Fruit fly (Drosophila melanogaster) whole organism, embryonic: ENCODE results near the gene CG9760.

Source experiments
- ATbp ChIP-seq: fragments of 200-800 bp; sonication (Bioruptor generic); optimal IDR thresholded peaks from 2 replicates; lab custom pipeline; 2017; ENCODE audit warnings: missing biosample characterization, mild to moderate bottlenecking, missing genetic modification characterization, missing genetic modification reagents
- Abd-B ChIP-seq: fragments of 200-800 bp; sonication (Bioruptor generic); optimal IDR thresholded peaks from 2 replicates; lab custom pipeline; 2018; ENCODE audit warnings: missing biosample characterization, mild to moderate bottlenecking, missing genetic modification characterization, moderate library complexity
- Ada2b ChIP-seq: fragments of 200-800 bp; sonication (Bioruptor generic); IDR thresholded peaks from 2 replicates; pipeline ENCODE4 v1.3.6; 2022; ENCODE audit warnings: missing biosample characterization, missing genetic modification characterization
- Awh ChIP-seq: fragments of 200-800 bp; sonication (Bioruptor generic); IDR thresholded peaks from 2 replicates; pipeline ENCODE4, ENCODE4 v1.3.6; 2022; ENCODE audit warnings: missing biosample characterization, missing genetic modification characterization
- CG12219 ChIP-seq: fragments of 200-800 bp; sonication (Bioruptor generic); optimal IDR thresholded peaks from 3 replicates; lab custom pipeline; 2018; ENCODE audit warnings: missing biosample characterization, mild to moderate bottlenecking, missing genetic modification characterization
- CG12236 ChIP-seq: fragments of 200-800 bp; sonication (Bioruptor generic); optimal IDR thresholded peaks from 2 replicates; lab custom pipeline; 2016; ENCODE audit warnings: missing biosample characterization, missing genetic modification characterization
- CG12744 ChIP-seq: fragments of 200-800 bp; sonication (Bioruptor generic); optimal IDR thresholded peaks from 2 replicates; lab custom pipeline; 2016; ENCODE audit warnings: missing biosample characterization, missing genetic modification characterization
- CG13287 ChIP-seq: fragments of 200-800 bp; sonication (Bioruptor generic); IDR thresholded peaks from 2 replicates; pipeline ENCODE4 v1.3.6; 2022; ENCODE audit warnings: missing biosample characterization, missing genetic modification characterization; ENCODE audit not compliant: partially characterized antibody
- CG13296 ChIP-seq: fragments of 200-800 bp; sonication (Bioruptor generic); optimal IDR thresholded peaks from 3 replicates; lab custom pipeline; 2018; ENCODE audit warnings: missing biosample characterization, mild to moderate bottlenecking, missing genetic modification characterization
- CG15011 ChIP-seq: fragments of 200-800 bp; sonication (Bioruptor generic); optimal IDR thresholded peaks from 3 replicates; lab custom pipeline; 2018; ENCODE audit warnings: missing biosample characterization, mild to moderate bottlenecking, missing genetic modification characterization
- CG2875 ChIP-seq: fragments of 200-800 bp; sonication (Bioruptor generic); optimal IDR thresholded peaks from 2 replicates; lab custom pipeline; 2017; ENCODE audit warnings: missing biosample characterization, mild to moderate bottlenecking, missing genetic modification characterization, missing genetic modification reagents
- CG30431 ChIP-seq: fragments of 200-800 bp; sonication (Bioruptor generic); optimal IDR thresholded peaks from 2 replicates; lab custom pipeline; 2017; ENCODE audit warnings: missing biosample characterization, missing genetic modification characterization
- CG3163 ChIP-seq: fragments of 200-800 bp; sonication (Bioruptor generic); optimal IDR thresholded peaks from 3 replicates; lab custom pipeline; 2016; ENCODE audit warnings: missing biosample characterization, missing genetic modification characterization
- CG32532 ChIP-seq: fragments of 200-800 bp; sonication (Bioruptor generic); IDR thresholded peaks from 2 replicates; pipeline ENCODE4 v1.3.6; 2022; ENCODE audit warnings: missing biosample characterization, missing genetic modification characterization
- CG43689 ChIP-seq: fragments of 200-800 bp; sonication (Bioruptor generic); IDR thresholded peaks from 2 replicates; pipeline ENCODE4 v1.3.6; 2022; ENCODE audit warnings: missing biosample characterization, missing genetic modification characterization
- CG4617 ChIP-seq: fragments of 200-800 bp; sonication (Bioruptor generic); optimal IDR thresholded peaks from 3 replicates; lab custom pipeline; 2016; ENCODE audit warnings: missing biosample characterization, missing genetic modification characterization, borderline replicate concordance
- CG4820 ChIP-seq: fragments of 200-800 bp; sonication (Bioruptor generic); optimal IDR thresholded peaks from 3 replicates; lab custom pipeline; 2016; ENCODE audit warnings: missing biosample characterization, missing genetic modification characterization
- CG6175 ChIP-seq: fragments of 200-800 bp; sonication (Bioruptor generic); IDR thresholded peaks from 3 replicates; pipeline ENCODE4 v1.3.6; 2022; ENCODE audit warnings: missing biosample characterization, missing genetic modification characterization
- CG6813 ChIP-seq: fragments of 200-800 bp; sonication (Bioruptor generic); optimal IDR thresholded peaks from 2 replicates; lab custom pipeline; 2017; ENCODE audit warnings: missing biosample characterization, missing genetic modification characterization, mild to moderate bottlenecking, moderate library complexity, missing genetic modification reagents
- CG7556 ChIP-seq: fragments of 200-800 bp; sonication (Bioruptor generic); optimal IDR thresholded peaks from 2 replicates; lab custom pipeline; 2017; ENCODE audit warnings: missing biosample characterization, mild to moderate bottlenecking, missing genetic modification characterization
- CG7786 ChIP-seq: fragments of 200-800 bp; sonication (Bioruptor generic); optimal IDR thresholded peaks from 2 replicates; lab custom pipeline; 2016; ENCODE audit warnings: missing biosample characterization, missing genetic modification characterization
- CG8359 ChIP-seq: fragments of 200-800 bp; sonication (Bioruptor generic); optimal IDR thresholded peaks from 2 replicates; lab custom pipeline; 2017; ENCODE audit warnings: missing biosample characterization, mild to moderate bottlenecking, missing genetic modification characterization, borderline replicate concordance
- CG8478 ChIP-seq: fragments of >200 bp; optimal IDR thresholded peaks from 2 replicates; lab custom pipeline; 2018
- CG9727 ChIP-seq: fragments of 200-800 bp; sonication (Bioruptor generic); optimal IDR thresholded peaks from 3 replicates; lab custom pipeline; 2017; ENCODE audit warnings: missing biosample characterization, mild to moderate bottlenecking, missing genetic modification characterization
- CTCF ChIP-seq: fragments of 200-800 bp; sonication (Bioruptor generic); optimal IDR thresholded peaks from 2 replicates; lab custom pipeline; 2017; ENCODE audit warnings: missing biosample characterization, mild to moderate bottlenecking, missing genetic modification characterization, moderate library complexity
- CoRest ChIP-seq: fragments of 200-800 bp; sonication (Bioruptor generic); optimal IDR thresholded peaks from 3 replicates; lab custom pipeline; 2018; ENCODE audit warnings: missing biosample characterization, mild to moderate bottlenecking, missing genetic modification characterization, moderate library complexity
- Dip2 ChIP-seq: fragments of 200-800 bp; sonication (Bioruptor generic); IDR thresholded peaks from 2 replicates; pipeline ENCODE4 v1.3.6; 2022; ENCODE audit warnings: missing biosample characterization, missing genetic modification characterization
- Gsc ChIP-seq: fragments of 200-800 bp; sonication (Bioruptor generic); IDR thresholded peaks from 2 replicates; pipeline ENCODE4 v1.3.6; 2022; ENCODE audit warnings: missing biosample characterization, missing genetic modification characterization
- Gug ChIP-seq: fragments of 200-800 bp; sonication (Bioruptor generic); IDR thresholded peaks from 4 replicates; pipeline ENCODE4 v1.3.6; 2022; ENCODE audit warnings: missing biosample characterization, missing genetic modification characterization
- HLHmδ ChIP-seq: fragments of 200-800 bp; sonication (Bioruptor generic); optimal IDR thresholded peaks from 2 replicates; lab custom pipeline; 2018; ENCODE audit warnings: missing biosample characterization, mild to moderate bottlenecking, missing genetic modification characterization, moderate library complexity
- Lhr ChIP-seq: fragments of 200-800 bp; sonication (Bioruptor generic); optimal IDR thresholded peaks from 3 replicates; lab custom pipeline; 2017; ENCODE audit warnings: mild to moderate bottlenecking, missing biosample characterization, missing genetic modification reagents, missing genetic modification characterization
- NC2β ChIP-seq: fragments of 200-800 bp; sonication (Bioruptor generic); optimal IDR thresholded peaks from 2 replicates; lab custom pipeline; 2016; ENCODE audit warnings: missing biosample characterization, missing genetic modification characterization
- Poxn ChIP-seq: fragments of 200-800 bp; sonication (Bioruptor generic); IDR thresholded peaks from 2 replicates; pipeline ENCODE4 v1.3.6; 2022; ENCODE audit warnings: missing biosample characterization, missing genetic modification characterization
- Taf1 ChIP-seq: fragments of 200-800 bp; sonication (Bioruptor generic); IDR thresholded peaks from 2 replicates; pipeline ENCODE4 v1.3.6; 2022; ENCODE audit warnings: missing biosample characterization, missing genetic modification characterization
- Trl ChIP-seq, 3 experiments: fragments of >200 bp in 2 of 3; fragments of 200-800 bp in 1 of 3; sonication (Bioruptor generic) in 1 of 3; optimal IDR thresholded peaks; 2 replicates in 1 of 3; 3 replicates in 2 of 3; lab custom pipeline; 2016 to 2017; ENCODE audit warnings: missing biosample characterization in 1 of 3, missing genetic modification characterization in 1 of 3
- Xbp1 ChIP-seq: fragments of 200-800 bp; sonication (Bioruptor generic); optimal IDR thresholded peaks from 3 replicates; lab custom pipeline; 2016; ENCODE audit warnings: missing biosample characterization, mild to moderate bottlenecking, missing genetic modification characterization
- chif ChIP-seq, 2 experiments: fragments of 200-800 bp; sonication (Bioruptor generic); optimal IDR thresholded peaks; 3 replicates each; lab custom pipeline; 2016; ENCODE audit warnings: missing biosample characterization in 2 of 2, missing genetic modification characterization in 2 of 2
- chn ChIP-seq: fragments of 200-800 bp; sonication (Bioruptor generic); optimal IDR thresholded peaks from 2 replicates; lab custom pipeline; 2016; ENCODE audit warnings: missing biosample characterization, missing genetic modification characterization
- cwo ChIP-seq: fragments of 200-800 bp; sonication (Bioruptor generic); optimal IDR thresholded peaks from 3 replicates; lab custom pipeline; 2017; ENCODE audit warnings: missing biosample characterization, missing genetic modification characterization, mild to moderate bottlenecking, moderate library complexity, missing genetic modification reagents
- ewg ChIP-seq: fragments of 200-800 bp; sonication (Bioruptor generic); optimal IDR thresholded peaks from 3 replicates; lab custom pipeline; 2017; ENCODE audit warnings: mild to moderate bottlenecking, missing biosample characterization, missing genetic modification reagents, missing genetic modification characterization
- fd64A ChIP-seq: fragments of 200-800 bp; sonication (Bioruptor generic); optimal IDR thresholded peaks from 3 replicates; lab custom pipeline; 2018; ENCODE audit warnings: missing biosample characterization, mild to moderate bottlenecking, missing genetic modification characterization
- gem ChIP-seq: fragments of 200-800 bp; sonication (Bioruptor generic); optimal IDR thresholded peaks from 2 replicates; lab custom pipeline; 2019; ENCODE audit warnings: missing biosample characterization, mild to moderate bottlenecking, missing genetic modification characterization, moderate library complexity
- gfzf ChIP-seq: fragments of 200-800 bp; sonication (Bioruptor generic); optimal IDR thresholded peaks from 2 replicates; lab custom pipeline; 2016; ENCODE audit warnings: missing biosample characterization, mild to moderate bottlenecking, missing genetic modification characterization, moderate library complexity
- grn ChIP-seq: fragments of 200-800 bp; sonication (Bioruptor generic); optimal IDR thresholded peaks from 3 replicates; lab custom pipeline; 2017; ENCODE audit warnings: missing biosample characterization, missing genetic modification characterization
- kay ChIP-seq: fragments of 200-800 bp; sonication (Bioruptor generic); optimal IDR thresholded peaks from 2 replicates; lab custom pipeline; 2016; ENCODE audit warnings: missing biosample characterization, missing genetic modification characterization
- lab ChIP-seq: fragments of 200-800 bp; sonication (Bioruptor generic); optimal IDR thresholded peaks from 3 replicates; lab custom pipeline; 2017; ENCODE audit warnings: missing biosample characterization, missing genetic modification characterization, mild to moderate bottlenecking, moderate library complexity, missing genetic modification reagents
- lilli ChIP-seq: fragments of 200-800 bp; sonication (Bioruptor generic); optimal IDR thresholded peaks from 3 replicates; lab custom pipeline; 2016; ENCODE audit warnings: missing biosample characterization, missing genetic modification characterization
- maf-S ChIP-seq: fragments of 200-800 bp; sonication (Bioruptor generic); optimal IDR thresholded peaks from 2 replicates; lab custom pipeline; 2016; ENCODE audit warnings: missing biosample characterization, missing genetic modification characterization
- slbo ChIP-seq: fragments of 200-800 bp; sonication (Bioruptor generic); IDR thresholded peaks from 2 replicates; pipeline ENCODE4 v1.3.6; 2022; ENCODE audit warnings: missing biosample characterization, missing genetic modification characterization
- ttk ChIP-seq: fragments of 200-800 bp; sonication (Bioruptor generic); IDR thresholded peaks from 2 replicates; pipeline ENCODE4 v2.1.2; 2022; ENCODE audit warnings: missing biosample characterization, missing genetic modification characterization
- zf30C ChIP-seq: fragments of 200-800 bp; sonication (Bioruptor generic); optimal IDR thresholded peaks from 3 replicates; lab custom pipeline; 2018; ENCODE audit warnings: missing biosample characterization, mild to moderate bottlenecking, missing genetic modification characterization

CG9760 gene

DNA sequence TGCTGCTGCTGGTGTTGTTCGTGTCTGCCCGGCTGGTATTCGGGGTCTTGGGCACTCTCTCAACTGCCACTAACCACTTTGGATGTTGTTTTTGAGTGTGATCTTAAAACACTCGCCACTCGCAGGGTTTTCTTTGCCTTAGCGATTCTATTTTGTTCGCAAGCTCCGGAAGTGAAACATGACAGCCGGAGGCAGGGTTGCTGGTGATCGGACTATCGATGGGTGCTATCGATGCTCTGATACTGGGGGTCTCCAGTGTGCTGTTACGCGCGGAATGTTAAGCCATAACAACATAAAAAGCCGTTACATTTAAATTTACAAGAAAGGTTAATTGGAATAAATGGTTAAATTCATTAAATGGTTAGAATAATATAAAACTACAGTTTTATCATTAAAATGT is 38.6 kb downstream of the CG9760 start, which contains the start of gene yps (continued):
- no peak for TF ChIP-seq Gsc (GFP tag; lab: Robert Waterston, UW)
- peak; percentile 94 for TF ChIP-seq CG12219 (GFP tag; lab: Kevin White, UChicago)
- peak; percentile 76 for TF ChIP-seq gem (tag; lab: Kevin White, UChicago)
- TF ChIP-seq kay (GFP tag; lab: Kevin White, UChicago), result peak; percentile 71
- TF ChIP-seq CG15011, result peak; percentile 94
- TF ChIP-seq Gug (GFP tag; lab: Robert Waterston, UW), result peak; percentile 52; the same call in 2 of the 4 replicates
- TF ChIP-seq CG32532 (GFP tag; lab: Robert Waterston, UW), result peak; percentile 93
- peak; percentile 67 for TF ChIP-seq CG4820
- TF ChIP-seq cwo (GFP tag; lab: Kevin White, UChicago), result peak; percentile 82
- peak; percentile 68 for TF ChIP-seq CTCF
- peak; percentile 83 for TF ChIP-seq CG8359 (GFP tag; lab: Kevin White, UChicago)
- peak; percentile 96 for TF ChIP-seq ATbp (GFP tag; lab: Kevin White, UChicago)
- TF ChIP-seq CG7556 (GFP tag; lab: Kevin White, UChicago), result peak; percentile 83
- peak; percentile 39; the same call in 1 of the 2 replicates for TF ChIP-seq Taf1
- TF ChIP-seq zf30C, result peak; percentile 71
- peak; percentile 87 for TF ChIP-seq CG6175 (GFP tag; lab: Robert Waterston, UW)
- TF ChIP-seq ttk, result peak; percentile 80
- TF ChIP-seq CG2875 (GFP tag; lab: Kevin White, UChicago), result peak; percentile 95
- peak; percentile 93 for TF ChIP-seq maf-S (GFP tag; lab: Kevin White, UChicago)
- TF ChIP-seq NC2β (GFP tag; lab: Kevin White, UChicago), result peak; percentile 99
- peak; percentile 83 for TF ChIP-seq chn (GFP tag; lab: Kevin White, UChicago)
- peak; percentile 39 for TF ChIP-seq gfzf (GFP tag; lab: Kevin White, UChicago)
- TF ChIP-seq lilli (GFP tag; lab: Kevin White, UChicago), result peak; percentile 86
- TF ChIP-seq Xbp1, result peak; percentile 91
- TF ChIP-seq Dip2 (GFP tag; lab: Robert Waterston, UW), result no peak
- peak; percentile 87 for TF ChIP-seq ewg
- peak; percentile 75 for TF ChIP-seq CG4617 (GFP tag; lab: Kevin White, UChicago)
- TF ChIP-seq grn (GFP tag; lab: Kevin White, UChicago), result peak; percentile 87
- no peak for TF ChIP-seq Trl (optimal IDR thresholded peaks at IDR 0.05; lab: Kevin White, UChicago)
- peak; percentile 96 for TF ChIP-seq Trl (GFP tag; optimal IDR thresholded peaks at IDR 0.05; lab: Kevin White, UChicago)
- TF ChIP-seq CG3163 (GFP tag; lab: Kevin White, UChicago), result peak; percentile 85
- TF ChIP-seq slbo, result peak; percentile 85
- peak; percentile 100 for TF ChIP-seq HLHmδ (GFP tag; lab: Kevin White, UChicago)
- TF ChIP-seq CG13296, result peak; percentile 97
- TF ChIP-seq Lhr (GFP tag; lab: Kevin White, UChicago), result peak; percentile 89
- TF ChIP-seq CG13287 (GFP tag; lab: Robert Waterston, UW), result peak; percentile 84
- peak; percentile 84 for TF ChIP-seq CoRest (tag; lab: Kevin White, UChicago)
- TF ChIP-seq Awh (GFP tag; lab: Robert Waterston, UW), result peak; percentile 92
- TF ChIP-seq CG7786 (GFP tag; lab: Kevin White, UChicago), result peak; percentile 75
- peak; percentile 98 for TF ChIP-seq CG6813 (GFP tag; lab: Kevin White, UChicago)
- TF ChIP-seq CG12744 (GFP tag; lab: Kevin White, UChicago), result peak; percentile 89
- TF ChIP-seq CG8478, result no peak
- peak; percentile 99 for TF ChIP-seq lab (GFP tag; lab: Kevin White, UChicago)
- peak; percentile 77; the same call in 1 of the 2 replicates for TF ChIP-seq Ada2b
- TF ChIP-seq Poxn, result 0 out of 2 replicates have a peak, but pooled peaks have one; percentile 17
- TF ChIP-seq CG30431 (GFP tag; lab: Kevin White, UChicago), result peak; percentile 77
- TF ChIP-seq Abd-B (GFP tag; lab: Kevin White, UChicago), result no peak
- peak; percentile 97 for TF ChIP-seq fd64A
- peak; percentile 94 for TF ChIP-seq CG12236 (GFP tag; lab: Kevin White, UChicago)
- TF ChIP-seq chif (GFP tag; optimal IDR thresholded peaks at IDR 0.05; lab: Kevin White, UChicago), result peak; percentile 81 to 94
- peak; percentile 97 for TF ChIP-seq CG9727 (GFP tag; lab: Kevin White, UChicago)
- TF ChIP-seq CG43689 (GFP tag; lab: Robert Waterston, UW), result peak; percentile 83
